Worm (Caenorhabditis elegans) whole organism, midembryonic: ENCODE results near the gene cdgs-1.

Experiments
- T22C8.4 ChIP-seq: fragments of 200-800 bp; sonication (Bioruptor generic); IDR thresholded peaks from 2 replicates; pipeline ENCODE4 v1.3.6; 2022; ENCODE audit warnings: missing genetic modification characterization, missing compliant biosample characterization
- cog-1 ChIP-seq: sonication (generic microtip); optimal IDR thresholded peaks from 2 replicates; lab custom pipeline; 2016; ENCODE audit warnings: missing genetic modification characterization, missing compliant biosample characterization
- flt-1 ChIP-seq: fragments of 200-800 bp; sonication (Bioruptor generic); IDR thresholded peaks from 2 replicates; pipeline ENCODE4 v1.3.6; 2022; ENCODE audit warnings: missing genetic modification characterization, missing compliant biosample characterization
- klf-2 ChIP-seq: fragments of 200-800 bp; sonication (Bioruptor generic); conservative IDR thresholded peaks from 2 replicates; pipeline ENCODE4 v1.3.6; 2022; ENCODE audit warnings: missing genetic modification reagents, missing genetic modification characterization, missing compliant biosample characterization
- med-1 ChIP-seq: sonication (generic microtip); optimal IDR thresholded peaks from 2 replicates; lab custom pipeline; 2017; ENCODE audit warnings: missing genetic modification characterization, mild to moderate bottlenecking, missing compliant biosample characterization, antibody characterized with exemption, missing genetic modification reagents; ENCODE audit not compliant: insufficient read depth
- ref-1 ChIP-seq: fragments of 200-800 bp; sonication (Bioruptor generic); conservative IDR thresholded peaks from 2 replicates; pipeline ENCODE4 v1.3.6; 2022; ENCODE audit warnings: missing genetic modification reagents, missing genetic modification characterization, missing compliant biosample characterization
- tab-1 ChIP-seq: fragments of 200-800 bp; sonication (Bioruptor generic); IDR thresholded peaks from 2 replicates; pipeline ENCODE4 v1.3.6; 2022; ENCODE audit warnings: missing genetic modification characterization, missing compliant biosample characterization
- ztf-23 ChIP-seq: fragments of 200-800 bp; sonication (Bioruptor generic); IDR thresholded peaks from 2 replicates; pipeline ENCODE4 v1.3.6; 2022; ENCODE audit warnings: missing genetic modification reagents, missing genetic modification characterization, missing compliant biosample characterization
- ztf-29 ChIP-seq: fragments of 200-800 bp; sonication (Bioruptor generic); IDR thresholded peaks from 2 replicates; pipeline ENCODE4 v1.3.6; 2022; ENCODE audit warnings: missing genetic modification reagents, missing genetic modification characterization, missing compliant biosample characterization

The cdgs-1 gene

DNA sequence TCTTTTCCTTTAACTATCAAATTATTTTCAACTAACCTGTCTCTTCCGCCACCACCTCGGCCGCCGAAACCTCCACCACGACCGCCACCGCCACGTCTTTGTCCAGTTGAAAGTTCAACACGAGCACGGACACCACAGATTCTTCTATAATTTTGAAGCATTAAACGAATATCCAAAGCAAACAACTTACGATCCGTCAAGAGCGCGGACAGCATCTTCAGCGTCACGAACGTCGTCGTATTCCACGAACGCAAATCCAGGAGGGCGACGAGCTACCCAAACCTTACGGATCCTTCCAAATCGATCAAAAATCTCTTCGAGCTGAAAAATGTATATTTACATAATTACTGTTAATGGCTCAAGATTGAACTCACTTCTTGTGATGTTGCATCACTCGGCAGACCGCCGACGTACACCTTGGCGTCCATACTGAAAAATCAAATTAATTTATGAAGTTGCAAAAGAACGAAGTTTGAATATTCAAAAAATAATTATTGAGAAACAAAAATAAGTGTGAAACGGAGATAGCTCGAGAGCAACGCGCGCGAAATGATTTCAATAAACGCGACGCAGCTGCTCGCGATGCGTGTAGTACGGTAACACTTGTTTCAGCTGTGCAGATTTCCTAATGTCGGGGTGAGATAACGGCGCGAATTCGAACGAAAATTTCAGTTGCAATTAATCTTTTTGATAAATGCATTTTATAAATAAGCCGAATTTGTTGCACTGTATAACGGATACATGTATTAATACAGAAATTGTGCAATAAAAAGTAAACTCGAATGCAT is 24.5 kb downstream of the cdgs-1 start, which contains the start of gene rsp-6:
rsp-6 (minus strand) TSS at position 429 of the 788 bp plus-strand sequence.
- TF ChIP-seq cog-1 (tag; lab: Kevin White, UChicago) (peak; percentile 73), med-1 (no peak), flt-1 (peak; percentile 67; the same call in 1 of the 2 replicates), ztf-23 (GFP tag; lab: Robert Waterston, UW) (no peak), ref-1 (no peak), ztf-29 (GFP tag; lab: Robert Waterston, UW) (no peak), tab-1 (GFP tag; lab: Robert Waterston, UW) (no peak), T22C8.4 (GFP tag; lab: Robert Waterston, UW) (no peak), klf-2 (GFP tag; lab: Robert Waterston, UW) (no peak)

ce11 chrIV:7790151-7790691 is 25.3 kb downstream of the cdgs-1 start:
- TF ChIP-seq flt-1 = no peak
- TF ChIP-seq ztf-23 (GFP tag; lab: Robert Waterston, UW) = no peak
- TF ChIP-seq ref-1 = no peak
- no peak for TF ChIP-seq med-1
- no peak for TF ChIP-seq klf-2 (GFP tag; lab: Robert Waterston, UW)
- TF ChIP-seq cog-1 (tag; lab: Kevin White, UChicago) = no peak
- TF ChIP-seq tab-1 (GFP tag; lab: Robert Waterston, UW) = no peak
- TF ChIP-seq ztf-29 (GFP tag; lab: Robert Waterston, UW) = no peak
- no peak for TF ChIP-seq T22C8.4 (GFP tag; lab: Robert Waterston, UW)

DNA sequence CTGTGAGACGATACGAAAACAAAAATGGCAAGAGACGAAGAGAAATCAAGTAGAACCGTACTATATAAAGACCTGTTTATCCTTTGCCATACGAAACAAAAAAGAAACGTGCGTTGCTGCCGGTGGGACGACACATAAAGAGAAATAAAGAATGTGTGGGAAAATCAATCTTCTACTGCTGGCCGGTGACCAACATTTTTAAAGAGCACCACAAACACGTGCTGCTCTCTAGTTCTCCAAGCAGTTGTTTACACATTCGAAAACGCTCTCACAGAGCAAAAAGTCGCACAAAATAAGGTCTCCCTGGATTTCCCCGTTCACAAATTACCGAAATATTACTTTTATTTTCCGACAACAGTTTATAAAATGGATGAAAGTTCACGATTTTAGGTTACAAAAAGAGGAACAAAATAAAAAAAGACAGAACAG is 26.0 kb downstream of the cdgs-1 start, which contains the start of gene imp-3:
imp-3 (minus strand) TSS at position 93 of the 429 bp plus-strand sequence.
- TF ChIP-seq tab-1 (GFP tag; lab: Robert Waterston, UW) (no peak), med-1 (no peak), ztf-23 (GFP tag; lab: Robert Waterston, UW) (no peak), cog-1 (tag; lab: Kevin White, UChicago) (no peak), T22C8.4 (GFP tag; lab: Robert Waterston, UW) (no peak), flt-1 (no peak), ref-1 (no peak), ztf-29 (GFP tag; lab: Robert Waterston, UW) (no peak), klf-2 (GFP tag; lab: Robert Waterston, UW) (no peak)

DNA sequence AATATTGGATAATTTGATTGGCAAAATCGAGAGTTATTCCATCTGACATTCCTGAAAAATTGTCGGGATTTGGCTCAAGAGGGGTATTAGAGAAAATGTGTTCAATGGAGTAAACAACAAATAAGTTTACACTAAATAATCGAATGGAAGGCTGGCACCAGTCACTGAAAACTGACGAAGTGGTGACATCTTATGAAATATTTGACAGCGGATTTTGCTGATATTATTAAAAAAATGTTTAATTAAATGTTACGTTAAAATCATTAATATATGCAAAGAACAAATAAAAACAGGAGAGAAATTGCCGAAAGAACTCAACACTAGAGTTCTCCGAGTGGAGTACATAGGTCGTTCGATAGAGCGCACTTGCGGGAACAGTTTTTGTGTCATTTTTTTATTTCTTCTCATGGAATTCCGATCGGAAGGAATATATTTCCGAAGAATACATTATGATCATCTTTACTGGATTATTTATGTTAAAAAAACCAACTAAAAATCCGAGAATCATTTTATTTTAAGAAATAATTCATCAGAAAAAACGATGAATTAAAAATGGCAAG is 29.9 kb downstream of the cdgs-1 start, which contains the start of gene tag-322:
tag-322 (minus strand) TSS at position 51 of the 560 bp plus-strand sequence.
- no peak for TF ChIP-seq tab-1 (GFP tag; lab: Robert Waterston, UW)
- peak; percentile 32 for TF ChIP-seq cog-1 (tag; lab: Kevin White, UChicago)

ce11 chrIV:7783801-7784411 is 31.6 kb downstream of the cdgs-1 start, which contains the start of gene tag-321:
Gene tag-321, minus strand, starts transcription at chrIV:7783851.
- no peak for TF ChIP-seq med-1
- no peak for TF ChIP-seq flt-1
- no peak for TF ChIP-seq cog-1 (tag; lab: Kevin White, UChicago)
- no peak for TF ChIP-seq klf-2 (GFP tag; lab: Robert Waterston, UW)
- no peak for TF ChIP-seq tab-1 (GFP tag; lab: Robert Waterston, UW)
- TF ChIP-seq T22C8.4 (GFP tag; lab: Robert Waterston, UW) = no peak
- TF ChIP-seq ztf-29 (GFP tag; lab: Robert Waterston, UW) = no peak
- TF ChIP-seq ref-1 = no peak
- no peak for TF ChIP-seq ztf-23 (GFP tag; lab: Robert Waterston, UW)

DNA sequence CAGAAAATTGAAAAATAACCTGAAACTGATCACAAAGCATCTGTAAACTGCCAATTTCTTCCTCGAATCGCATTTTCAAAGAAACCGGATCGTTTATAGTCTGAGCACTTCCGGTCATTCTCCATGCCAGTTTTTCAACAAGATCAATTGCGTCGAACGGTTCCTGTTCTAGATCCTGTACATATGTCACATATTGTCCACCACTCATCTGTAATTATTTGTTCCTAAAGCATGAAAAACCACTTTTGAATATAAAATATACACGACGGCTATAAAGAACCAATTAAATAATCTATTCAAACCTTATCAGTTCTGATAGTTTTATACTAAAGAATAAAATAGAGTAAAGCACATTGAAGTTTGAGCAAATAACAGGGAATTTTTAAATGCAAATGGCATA is 33.2 kb downstream of the cdgs-1 start, which contains the start of gene sec-10:
sec-10 (minus strand) TSS at position 208 of the 400 bp plus-strand sequence.
- TF ChIP-seq ztf-23 (GFP tag; lab: Robert Waterston, UW) (no peak), cog-1 (tag; lab: Kevin White, UChicago) (no peak), ref-1 (no peak)

DNA sequence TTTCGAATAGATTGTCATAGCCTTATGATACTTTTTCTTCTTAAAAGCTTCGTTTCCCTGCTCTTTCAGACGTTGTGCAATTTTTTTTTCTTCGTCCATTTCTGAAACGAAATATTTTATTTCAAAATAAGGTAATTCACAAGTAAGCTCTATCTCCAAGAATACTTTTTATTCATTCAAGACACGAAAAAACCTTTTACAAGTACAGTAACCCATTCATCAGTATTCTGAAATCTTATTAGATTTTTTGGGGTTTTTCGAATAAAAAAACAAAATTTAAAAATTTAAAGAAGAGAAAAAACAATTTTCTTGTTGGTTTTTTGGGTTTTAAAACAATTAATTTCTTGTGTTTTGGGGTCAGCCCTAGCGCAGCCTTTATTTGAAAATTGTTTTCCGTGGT is 36.7 kb downstream of the cdgs-1 start, which contains the start of gene rpap-3:
rpap-3 (minus strand) TSS at position 101 of the 400 bp plus-strand sequence.
- TF ChIP-seq klf-2 (GFP tag; lab: Robert Waterston, UW) = no peak

DNA sequence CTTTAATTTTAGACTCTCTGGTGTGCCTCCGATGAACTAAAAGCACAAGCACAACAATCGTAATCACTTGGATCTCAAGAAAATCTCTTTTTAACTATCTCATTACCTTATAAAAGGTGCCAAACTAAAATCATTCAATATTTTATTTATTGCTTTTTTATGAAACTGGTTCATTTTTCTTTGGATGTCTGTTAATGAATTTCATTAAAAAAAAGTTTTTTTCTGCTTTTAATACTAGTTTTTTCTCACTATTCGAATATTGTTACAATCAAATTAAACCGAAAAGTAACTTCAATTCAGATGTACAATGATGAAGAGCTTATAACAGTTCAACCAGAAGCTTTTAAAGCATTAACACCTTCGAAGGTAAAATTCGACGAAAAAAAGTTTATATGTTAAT is 39.8 kb downstream of the cdgs-1 start, which contains the start of gene swd-2.1:
swd-2.1 (plus strand) TSS at position 301 of the 400 bp plus-strand sequence.
- TF ChIP-seq T22C8.4 (GFP tag; lab: Robert Waterston, UW) = no peak
- TF ChIP-seq flt-1 = no peak
- no peak for TF ChIP-seq med-1
- TF ChIP-seq ztf-23 (GFP tag; lab: Robert Waterston, UW) = no peak

DNA sequence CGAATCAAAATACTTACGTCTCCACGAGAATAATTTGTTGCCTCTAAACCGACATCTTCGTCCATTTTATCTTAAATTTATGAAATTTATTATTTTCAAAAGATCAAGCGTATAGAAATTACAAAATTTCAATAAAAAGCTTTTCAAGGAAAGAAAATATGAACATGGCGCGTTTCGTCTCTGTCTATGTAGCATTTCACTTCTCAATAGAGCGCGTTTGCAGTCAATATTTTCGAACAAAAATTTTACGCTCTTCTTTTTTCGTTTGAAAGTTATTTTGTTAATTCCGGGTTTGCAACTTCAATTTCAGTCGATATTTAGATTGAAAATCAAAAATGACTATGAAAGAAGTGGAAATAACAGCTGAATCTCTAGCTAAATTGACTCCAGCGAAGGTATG is 41.3 kb downstream of the cdgs-1 start, which contains the start of the genes hcf-1 and swd-2.2:
hcf-1 (minus strand) TSS at position 70 of the 400 bp plus-strand sequence.
swd-2.2 (plus strand) TSS at position 206 of the 400 bp plus-strand sequence.
- no peak for TF ChIP-seq ztf-23 (GFP tag; lab: Robert Waterston, UW)
- no peak for TF ChIP-seq cog-1 (tag; lab: Kevin White, UChicago)
- TF ChIP-seq T22C8.4 (GFP tag; lab: Robert Waterston, UW) = no peak
- TF ChIP-seq ztf-29 (GFP tag; lab: Robert Waterston, UW) = no peak
- TF ChIP-seq tab-1 (GFP tag; lab: Robert Waterston, UW) = no peak
- no peak for TF ChIP-seq med-1
- no peak for TF ChIP-seq klf-2 (GFP tag; lab: Robert Waterston, UW)
- TF ChIP-seq ref-1 = no peak
- no peak for TF ChIP-seq flt-1
